Worm (Caenorhabditis elegans): ENCODE results near the gene nep-24.

ce11 chrIV:16888580-16888979, 35.6 kb upstream of the nep-24 start:
- TF ChIP-seq cog-1 (tag; optimal IDR thresholded peaks at IDR 0.05): no peak
- no peak for TF ChIP-seq klf-2 (GFP tag; conservative IDR thresholded peaks at IDR 0.05)

All from whole organism, midembryonic.